Worm (Caenorhabditis elegans) whole organism, L3 larva: ENCODE data around the gene Y38F1A.4.

Experiments used
- R02D3.7 ChIP-seq: fragments of 150-350 bp; optimal IDR thresholded peaks from 2 replicates; lab custom pipeline; 2014; ENCODE audit warnings: missing biosample characterization, missing genetic modification characterization
- ZK546.5 ChIP-seq: sonication (generic microtip); optimal IDR thresholded peaks from 2 replicates; lab custom pipeline; 2017; ENCODE audit warnings: missing biosample characterization, missing genetic modification characterization
- aly-2 ChIP-seq: fragments of 150-350 bp; optimal IDR thresholded peaks from 2 replicates; lab custom pipeline; 2014; ENCODE audit warnings: missing biosample characterization, missing genetic modification characterization
- ama-1 ChIP-seq: fragments of 150-350 bp; optimal IDR thresholded peaks from 2 replicates; lab custom pipeline; 2018
- ceh-16 ChIP-seq: sonication (generic microtip); optimal IDR thresholded peaks from 2 replicates; lab custom pipeline; 2017; ENCODE audit warnings: missing biosample characterization, missing genetic modification characterization
- ceh-82 ChIP-seq: fragments of 150-350 bp; optimal IDR thresholded peaks from 2 replicates; lab custom pipeline; 2014; ENCODE audit warnings: missing biosample characterization, missing genetic modification characterization
- daf-12 ChIP-seq: fragments of 150-350 bp; optimal IDR thresholded peaks from 2 replicates; lab custom pipeline; 2014; ENCODE audit warnings: missing biosample characterization, missing genetic modification reagents, missing genetic modification characterization
- egl-27 ChIP-seq: sonication (generic microtip); optimal IDR thresholded peaks from 4 replicates; lab custom pipeline; 2017; ENCODE audit warnings: missing biosample characterization, missing genetic modification reagents, missing genetic modification characterization
- egl-5 ChIP-seq: fragments of 150-350 bp; optimal IDR thresholded peaks from 2 replicates; lab custom pipeline; 2017; ENCODE audit warnings: missing biosample characterization, missing genetic modification reagents, missing genetic modification characterization, inconsistent platforms
- elt-1 ChIP-seq: fragments of 150-350 bp; optimal IDR thresholded peaks from 2 replicates; lab custom pipeline; 2014; ENCODE audit warnings: missing biosample characterization, missing genetic modification characterization
- elt-2 ChIP-seq: sonication (generic microtip); optimal IDR thresholded peaks from 2 replicates; lab custom pipeline; 2016; ENCODE audit warnings: missing genetic modification reagents, mild to moderate bottlenecking, missing genetic modification characterization, missing compliant biosample characterization
- fkh-10 ChIP-seq: sonication (generic microtip); optimal IDR thresholded peaks from 2 replicates; lab custom pipeline; 2017; ENCODE audit warnings: missing biosample characterization, missing genetic modification reagents, missing genetic modification characterization
- hmg-11 ChIP-seq: sonication (generic microtip); optimal IDR thresholded peaks from 2 replicates; lab custom pipeline; 2016; ENCODE audit warnings: missing genetic modification characterization, missing compliant biosample characterization
- jun-1 ChIP-seq: fragments of 150-350 bp; optimal IDR thresholded peaks from 2 replicates; lab custom pipeline; 2014; ENCODE audit warnings: missing biosample characterization, missing genetic modification reagents, missing genetic modification characterization
- lin-15B ChIP-seq: fragments of 150-350 bp; optimal IDR thresholded peaks from 2 replicates; lab custom pipeline; 2014; ENCODE audit warnings: missing biosample characterization, missing genetic modification characterization
- lsy-12 ChIP-seq: sonication (generic microtip); optimal IDR thresholded peaks from 2 replicates; lab custom pipeline; 2016; ENCODE audit warnings: mild to moderate bottlenecking, missing genetic modification characterization, missing compliant biosample characterization
- nfya-1 ChIP-seq: sonication (generic microtip); optimal IDR thresholded peaks from 2 replicates; lab custom pipeline; 2017; ENCODE audit warnings: missing genetic modification characterization, mild to moderate bottlenecking, missing compliant biosample characterization, antibody characterized with exemption, moderate library complexity; ENCODE audit not compliant: insufficient read depth
- nhr-11 ChIP-seq: fragments of 150-350 bp; optimal IDR thresholded peaks from 2 replicates; lab custom pipeline; 2014; ENCODE audit warnings: missing biosample characterization, missing genetic modification characterization
- nhr-12 ChIP-seq: fragments of 150-350 bp; optimal IDR thresholded peaks from 2 replicates; lab custom pipeline; 2014; ENCODE audit warnings: missing biosample characterization, missing genetic modification characterization
- nhr-237 ChIP-seq: fragments of 150-350 bp; optimal IDR thresholded peaks from 2 replicates; lab custom pipeline; 2014; ENCODE audit warnings: missing biosample characterization, missing genetic modification characterization
- nhr-25 ChIP-seq: sonication (generic microtip); optimal IDR thresholded peaks from 2 replicates; lab custom pipeline; 2017; ENCODE audit warnings: missing biosample characterization, missing genetic modification characterization
- nhr-28 ChIP-seq: fragments of 150-350 bp; optimal IDR thresholded peaks from 2 replicates; lab custom pipeline; 2014; ENCODE audit warnings: missing biosample characterization, missing genetic modification characterization
- nhr-43 ChIP-seq: sonication (generic microtip); optimal IDR thresholded peaks from 2 replicates; lab custom pipeline; 2016; ENCODE audit warnings: mild to moderate bottlenecking, missing genetic modification characterization, missing compliant biosample characterization; ENCODE audit not compliant: poor library complexity, severe bottlenecking
- nhr-67 ChIP-seq: fragments of 150-350 bp; optimal IDR thresholded peaks from 2 replicates; lab custom pipeline; 2014; ENCODE audit warnings: missing biosample characterization, missing genetic modification characterization
- nhr-76 ChIP-seq: fragments of 150-350 bp; sonication (generic microtip); optimal IDR thresholded peaks from 5 replicates; lab custom pipeline; 2014; ENCODE audit warnings: missing biosample characterization, missing genetic modification characterization
- pha-4 ChIP-seq: fragments of 150-350 bp; optimal IDR thresholded peaks from 2 replicates; lab custom pipeline; 2014; ENCODE audit warnings: missing biosample characterization, missing genetic modification reagents, missing genetic modification characterization
- skn-1 ChIP-seq: fragments of 150-350 bp; optimal IDR thresholded peaks from 2 replicates; lab custom pipeline; 2014; ENCODE audit warnings: missing biosample characterization, missing genetic modification characterization
- tbx-2 ChIP-seq: sonication (generic microtip); optimal IDR thresholded peaks from 2 replicates; lab custom pipeline; 2016; ENCODE audit warnings: mild to moderate bottlenecking, missing genetic modification characterization, missing compliant biosample characterization
- unc-39 ChIP-seq: sonication (generic microtip); optimal IDR thresholded peaks from 4 replicates; lab custom pipeline; 2017; ENCODE audit warnings: missing biosample characterization, missing genetic modification characterization
- unc-62 ChIP-seq: fragments of 150-350 bp; sonication (generic microtip); optimal IDR thresholded peaks from 4 replicates; lab custom pipeline; 2014; ENCODE audit warnings: missing biosample characterization, missing genetic modification reagents, missing genetic modification characterization
- zag-1 ChIP-seq: fragments of 150-350 bp; optimal IDR thresholded peaks from 2 replicates; lab custom pipeline; 2014; ENCODE audit warnings: missing biosample characterization, missing genetic modification characterization

The Y38F1A.4 gene

ce11 chrII:12996249-12996648, 26.7 kb upstream of the Y38F1A.4 start, which contains the start of gene hphd-1 (continued):
- no peak for TF ChIP-seq aly-2
- TF ChIP-seq unc-39 (tag; lab: Kevin White, UChicago): no peak
- no peak for TF ChIP-seq tbx-2
- TF ChIP-seq daf-12 (tag; lab: Kevin White, UChicago): no peak
- TF ChIP-seq R02D3.7: no peak
- TF ChIP-seq jun-1 (tag; lab: Kevin White, UChicago): no peak
- TF ChIP-seq pha-4 (tag; lab: Kevin White, UChicago): peak; percentile 93
- no peak for TF ChIP-seq nhr-25
- TF ChIP-seq lin-15B (tag; lab: Kevin White, UChicago): no peak
- no peak for TF ChIP-seq ceh-16 (tag; lab: Kevin White, UChicago)
- TF ChIP-seq nhr-28 (tag; lab: Kevin White, UChicago): no peak
- TF ChIP-seq, all 47 proteins: peak for 8

ce11 chrII:12995322-12995721, 25.8 kb upstream of the Y38F1A.4 start:
- TF ChIP-seq ama-1: peak; percentile 61
- TF ChIP-seq tbx-2: no peak

- peak; percentile 25 for TF ChIP-seq elt-2 (tag; lab: Kevin White, UChicago)
- no peak for TF ChIP-seq unc-39 (tag; lab: Kevin White, UChicago)
- no peak for TF ChIP-seq nhr-11 (tag; lab: Kevin White, UChicago)
- TF ChIP-seq skn-1 (tag; lab: Kevin White, UChicago): no peak
- peak; percentile 39 for TF ChIP-seq nhr-43 (tag; lab: Kevin White, UChicago)
- TF ChIP-seq ama-1: peak; percentile 85
- no peak for TF ChIP-seq nhr-67
These were observed 24.7 kb upstream of the Y38F1A.4 start for ce11 chrII:12994009-12994788.

- TF ChIP-seq unc-39 (tag; lab: Kevin White, UChicago) (no peak), lsy-12 (tag; lab: Kevin White, UChicago) (no peak), egl-27 (no peak)
These were observed 23.5 kb upstream of the Y38F1A.4 start for ce11 chrII:12992980-12993379.

- TF ChIP-seq nhr-237 (tag; lab: Kevin White, UChicago) (no peak), unc-39 (tag; lab: Kevin White, UChicago) (no peak), zag-1 (tag; lab: Kevin White, UChicago) (no peak), nhr-43 (tag; lab: Kevin White, UChicago) (no peak), fkh-10 (no peak), elt-2 (tag; lab: Kevin White, UChicago) (no peak), nhr-25 (no peak)
- TF ChIP-seq, all 47 proteins: peak for 0
These were observed 22.7 kb upstream of the Y38F1A.4 start for ce11 chrII:12992193-12992592.

ce11 chrII:12991594-12991993, 22.1 kb upstream of the Y38F1A.4 start:
- TF ChIP-seq elt-1 (tag; lab: Kevin White, UChicago): peak; percentile 71
- peak; percentile 62 for TF ChIP-seq nhr-25
- no peak for TF ChIP-seq nhr-237 (tag; lab: Kevin White, UChicago)

- TF ChIP-seq ZK546.5 (tag; lab: Kevin White, UChicago) (no peak), ceh-82 (tag; lab: Kevin White, UChicago) (no peak), nfya-1 (tag; lab: Kevin White, UChicago) (no peak), hmg-11 (tag; lab: Kevin White, UChicago) (no peak), nhr-76 (no peak), pha-4 (tag; lab: Kevin White, UChicago) (no peak), egl-5 (no peak), elt-2 (tag; lab: Kevin White, UChicago) (no peak), nhr-12 (tag; lab: Kevin White, UChicago) (no peak), unc-62 (GFP tag; lab: Kevin White, UChicago) (no peak)
These were observed 21.6 kb upstream of the Y38F1A.4 start for ce11 chrII:12990964-12991593.
